Worm (Caenorhabditis elegans) whole organism, late embryonic: ENCODE data around the gene str-129.

Experiments used
- F13H6.1 ChIP-seq: sonication (generic microtip); optimal IDR thresholded peaks from 2 replicates; lab custom pipeline; 2016; ENCODE audit warnings: missing genetic modification characterization, missing compliant biosample characterization
- ama-1 ChIP-seq: fragments of 150-350 bp; optimal IDR thresholded peaks from 2 replicates; lab custom pipeline; 2014
- ceh-34 ChIP-seq: sonication (generic microtip); optimal IDR thresholded peaks from 2 replicates; lab custom pipeline; 2016; ENCODE audit warnings: mild to moderate bottlenecking, missing genetic modification characterization, missing compliant biosample characterization
- ceh-48 ChIP-seq: sonication (generic microtip); optimal IDR thresholded peaks from 2 replicates; lab custom pipeline; 2016; ENCODE audit warnings: missing genetic modification characterization, inconsistent platforms, missing compliant biosample characterization
- hlh-30 ChIP-seq: sonication (generic microtip); optimal IDR thresholded peaks from 2 replicates; lab custom pipeline; 2017; ENCODE audit warnings: antibody characterized with exemption, missing genetic modification characterization, missing compliant biosample characterization; ENCODE audit not compliant: insufficient read depth
- nhr-11 ChIP-seq: fragments of 150-350 bp; optimal IDR thresholded peaks from 2 replicates; lab custom pipeline; 2014; ENCODE audit warnings: missing biosample characterization, missing genetic modification characterization
- npax-4 ChIP-seq: sonication (generic microtip); optimal IDR thresholded peaks from 2 replicates; lab custom pipeline; 2016; ENCODE audit warnings: missing genetic modification characterization, missing compliant biosample characterization
- odd-2 ChIP-seq: sonication (generic microtip); optimal IDR thresholded peaks from 2 replicates; lab custom pipeline; 2017; ENCODE audit warnings: antibody characterized with exemption, mild to moderate bottlenecking, missing genetic modification characterization, missing compliant biosample characterization
- sox-4 ChIP-seq: sonication (generic microtip); optimal IDR thresholded peaks from 2 replicates; lab custom pipeline; 2017; ENCODE audit warnings: mild to moderate bottlenecking, missing genetic modification characterization, inconsistent platforms, missing compliant biosample characterization
- syd-9 ChIP-seq: sonication (generic microtip); optimal IDR thresholded peaks from 2 replicates; lab custom pipeline; 2016; ENCODE audit warnings: mild to moderate bottlenecking, missing genetic modification characterization, moderate library complexity, missing compliant biosample characterization

ce11 chrV:8108670-8109069, 16.4 kb upstream of the str-129 start, which contains the start of gene myo-5:
- TF ChIP-seq nhr-11 (tag; lab: Kevin White, UChicago) (no peak), ceh-48 (tag; lab: Kevin White, UChicago) (no peak), ceh-34 (tag; lab: Kevin White, UChicago) (no peak), ama-1 (lab: Kevin White, UChicago) (no peak), syd-9 (no peak), npax-4 (tag; lab: Kevin White, UChicago) (no peak), sox-4 (tag; lab: Kevin White, UChicago) (no peak), odd-2 (tag; lab: Kevin White, UChicago) (no peak), F13H6.1 (tag; lab: Kevin White, UChicago) (no peak), hlh-30 (tag; lab: Kevin White, UChicago) (no peak)
